Fruit fly (Drosophila melanogaster) whole organism, embryonic: Measurements from ENCODE around the gene rhea.

Experiments
- Abd-B ChIP-seq: fragments of 200-800 bp; sonication (Bioruptor generic); optimal IDR thresholded peaks from 2 replicates; lab custom pipeline; 2018; ENCODE audit warnings: missing biosample characterization, mild to moderate bottlenecking, missing genetic modification characterization, moderate library complexity
- CG10431 ChIP-seq: fragments of 200-800 bp; sonication (Bioruptor generic); optimal IDR thresholded peaks from 3 replicates; lab custom pipeline; 2018; ENCODE audit warnings: missing biosample characterization, mild to moderate bottlenecking, missing genetic modification characterization
- CG10565 ChIP-seq: fragments of 200-800 bp; sonication (Bioruptor generic); optimal IDR thresholded peaks from 3 replicates; lab custom pipeline; 2016; ENCODE audit warnings: missing biosample characterization, mild to moderate bottlenecking, missing genetic modification characterization
- CG12071 ChIP-seq: fragments of 200-800 bp; sonication (Bioruptor generic); optimal IDR thresholded peaks from 3 replicates; lab custom pipeline; 2018; ENCODE audit warnings: missing biosample characterization, mild to moderate bottlenecking, missing genetic modification characterization
- CG13775 ChIP-seq: fragments of 200-800 bp; sonication (Bioruptor generic); optimal IDR thresholded peaks from 3 replicates; lab custom pipeline; 2017; ENCODE audit warnings: missing biosample characterization, mild to moderate bottlenecking, missing genetic modification characterization
- CG13894 ChIP-seq: fragments of 200-800 bp; sonication (Bioruptor generic); optimal IDR thresholded peaks from 3 replicates; lab custom pipeline; 2018; ENCODE audit warnings: missing biosample characterization, mild to moderate bottlenecking, missing genetic modification characterization, moderate library complexity
- CG14014 ChIP-seq: fragments of 200-800 bp; sonication (Bioruptor generic); IDR thresholded peaks from 2 replicates; pipeline ENCODE4 v1.3.6; 2022; ENCODE audit warnings: missing biosample characterization, missing genetic modification characterization
- CG15269 ChIP-seq: fragments of 200-800 bp; sonication (Bioruptor generic); optimal IDR thresholded peaks from 2 replicates; lab custom pipeline; 2018; ENCODE audit warnings: missing biosample characterization, mild to moderate bottlenecking, missing genetic modification characterization, moderate library complexity
- CG16863 ChIP-seq: fragments of 200-800 bp; sonication (Bioruptor generic); optimal IDR thresholded peaks from 3 replicates; lab custom pipeline; 2016; ENCODE audit warnings: missing biosample characterization, missing genetic modification characterization
- CG17802 ChIP-seq: fragments of 200-800 bp; sonication (Bioruptor generic); optimal IDR thresholded peaks from 2 replicates; lab custom pipeline; 2018; ENCODE audit warnings: missing biosample characterization, mild to moderate bottlenecking, missing genetic modification characterization, moderate library complexity
- CG18262 ChIP-seq: fragments of 200-800 bp; optimal IDR thresholded peaks from 3 replicates; lab custom pipeline; 2019; ENCODE audit warnings: missing biosample characterization, mild to moderate bottlenecking, missing genetic modification characterization, moderate library complexity
- CG2875 ChIP-seq: fragments of 200-800 bp; sonication (Bioruptor generic); optimal IDR thresholded peaks from 2 replicates; lab custom pipeline; 2017; ENCODE audit warnings: missing biosample characterization, mild to moderate bottlenecking, missing genetic modification characterization, missing genetic modification reagents
- CG31365 ChIP-seq: fragments of 200-800 bp; sonication (Bioruptor generic); optimal IDR thresholded peaks from 2 replicates; lab custom pipeline; 2018; ENCODE audit warnings: missing biosample characterization, mild to moderate bottlenecking, missing genetic modification characterization
- CG31388 ChIP-seq: fragments of 200-800 bp; sonication (Bioruptor generic); optimal IDR thresholded peaks from 2 replicates; lab custom pipeline; 2016; ENCODE audit warnings: missing biosample characterization, missing genetic modification characterization
- CG4617 ChIP-seq: fragments of 200-800 bp; sonication (Bioruptor generic); optimal IDR thresholded peaks from 3 replicates; lab custom pipeline; 2016; ENCODE audit warnings: missing biosample characterization, missing genetic modification characterization, borderline replicate concordance
- CG7745 ChIP-seq: fragments of 200-800 bp; sonication (Bioruptor generic); optimal IDR thresholded peaks from 2 replicates; lab custom pipeline; 2018; ENCODE audit warnings: missing biosample characterization, mild to moderate bottlenecking, missing genetic modification characterization, moderate library complexity
- CG7987 ChIP-seq: fragments of 200-800 bp; sonication (Bioruptor generic); optimal IDR thresholded peaks from 2 replicates; lab custom pipeline; 2018; ENCODE audit warnings: missing biosample characterization, mild to moderate bottlenecking, missing genetic modification characterization, moderate library complexity
- CG9876 ChIP-seq: fragments of 200-800 bp; sonication (Bioruptor generic); optimal IDR thresholded peaks from 2 replicates; lab custom pipeline; 2016; ENCODE audit warnings: missing biosample characterization, missing genetic modification characterization
- Dip2 ChIP-seq: fragments of 200-800 bp; sonication (Bioruptor generic); IDR thresholded peaks from 2 replicates; pipeline ENCODE4 v1.3.6; 2022; ENCODE audit warnings: missing biosample characterization, missing genetic modification characterization
- HHEX ChIP-seq: fragments of 200-800 bp; sonication (Bioruptor generic); optimal IDR thresholded peaks from 3 replicates; lab custom pipeline; 2017; ENCODE audit warnings: missing biosample characterization, mild to moderate bottlenecking, missing genetic modification characterization, missing genetic modification reagents
- Hand ChIP-seq: fragments of 200-800 bp; sonication (Bioruptor generic); optimal IDR thresholded peaks from 2 replicates; lab custom pipeline; 2017; ENCODE audit warnings: mild to moderate bottlenecking, missing biosample characterization, missing genetic modification reagents, missing genetic modification characterization
- Hmr ChIP-seq: fragments of 200-800 bp; sonication (Bioruptor generic); optimal IDR thresholded peaks from 3 replicates; lab custom pipeline; 2017; ENCODE audit warnings: mild to moderate bottlenecking, missing biosample characterization, missing genetic modification reagents, missing genetic modification characterization
- Hr78 ChIP-seq, 2 experiments: fragments of 200-800 bp in 1 of 2; fragments of >200 bp in 1 of 2; sonication (Bioruptor generic) in 1 of 2; optimal IDR thresholded peaks; 2 replicates each; lab custom pipeline; 2017 to 2019; ENCODE audit warnings: missing biosample characterization in 2 of 2, missing genetic modification characterization in 2 of 2, mild to moderate bottlenecking in 1 of 2, moderate library complexity in 1 of 2
- MESR4 ChIP-seq: fragments of 200-800 bp; sonication (Bioruptor generic); optimal IDR thresholded peaks from 2 replicates; lab custom pipeline; 2018; ENCODE audit warnings: missing biosample characterization, mild to moderate bottlenecking, missing genetic modification characterization, moderate library complexity
- Mrtf ChIP-seq: fragments of 200-800 bp; sonication (Bioruptor generic); IDR thresholded peaks from 3 replicates; pipeline ENCODE4 v1.3.6; 2022; ENCODE audit warnings: missing biosample characterization, missing genetic modification characterization
- Trl ChIP-seq, 3 experiments: fragments of >200 bp in 2 of 3; fragments of 200-800 bp in 1 of 3; sonication (Bioruptor generic) in 1 of 3; optimal IDR thresholded peaks; 2 replicates in 1 of 3; 3 replicates in 2 of 3; lab custom pipeline; 2016 to 2017; ENCODE audit warnings: missing biosample characterization in 1 of 3, missing genetic modification characterization in 1 of 3
- Vsx1 ChIP-seq: fragments of 200-800 bp; sonication (Bioruptor generic); optimal IDR thresholded peaks from 2 replicates; lab custom pipeline; 2017; ENCODE audit warnings: missing biosample characterization, mild to moderate bottlenecking, missing genetic modification characterization, missing genetic modification reagents
- ara ChIP-seq: fragments of 200-800 bp; sonication (Bioruptor generic); IDR thresholded peaks from 2 replicates; pipeline ENCODE4 v1.3.6; 2022; ENCODE audit warnings: missing biosample characterization, missing genetic modification characterization
- ase ChIP-seq: fragments of 200-800 bp; sonication (Bioruptor generic); IDR thresholded peaks from 3 replicates; pipeline ENCODE4 v1.3.6; 2022; ENCODE audit warnings: missing biosample characterization, missing genetic modification characterization
- ash1 ChIP-seq: fragments of 200-800 bp; sonication (Bioruptor generic); optimal IDR thresholded peaks from 2 replicates; lab custom pipeline; 2018; ENCODE audit warnings: missing biosample characterization, mild to moderate bottlenecking, missing genetic modification characterization
- ato ChIP-seq: fragments of 200-800 bp; sonication (Bioruptor generic); IDR thresholded peaks from 2 replicates; pipeline ENCODE4 v1.3.6; 2022; ENCODE audit warnings: missing biosample characterization, missing genetic modification characterization; ENCODE audit not compliant: partially characterized antibody
- chm ChIP-seq: fragments of 200-800 bp; sonication (Bioruptor generic); IDR thresholded peaks from 2 replicates; pipeline ENCODE4 v1.3.6; 2022; ENCODE audit warnings: missing biosample characterization, missing genetic modification characterization
- danr ChIP-seq: fragments of 200-800 bp; sonication (Bioruptor generic); IDR thresholded peaks from 2 replicates; pipeline ENCODE4 v1.3.6; 2022; ENCODE audit warnings: missing biosample characterization, missing genetic modification characterization
- dati ChIP-seq: fragments of 200-800 bp; sonication (Bioruptor generic); IDR thresholded peaks from 2 replicates; pipeline ENCODE4 v1.3.6; 2022; ENCODE audit warnings: missing biosample characterization, missing genetic modification characterization
- dmrt99B ChIP-seq: fragments of 200-800 bp; sonication (Bioruptor generic); optimal IDR thresholded peaks from 2 replicates; lab custom pipeline; 2018; ENCODE audit warnings: missing biosample characterization, mild to moderate bottlenecking, missing genetic modification characterization, moderate library complexity
- ems ChIP-seq: fragments of 200-800 bp; sonication (Bioruptor generic); optimal IDR thresholded peaks from 3 replicates; lab custom pipeline; 2016; ENCODE audit warnings: missing biosample characterization, missing genetic modification characterization
- ftz-f1 ChIP-seq: fragments of 200-800 bp; sonication (Bioruptor generic); optimal IDR thresholded peaks from 2 replicates; lab custom pipeline; 2016; ENCODE audit warnings: missing biosample characterization, missing genetic modification characterization
- gt ChIP-seq: fragments of 200-800 bp; sonication (Bioruptor generic); IDR thresholded peaks from 2 replicates; pipeline ENCODE4 v1.3.6; 2022; ENCODE audit warnings: missing biosample characterization, missing genetic modification characterization
- nau ChIP-seq: fragments of 200-800 bp; sonication (Bioruptor generic); optimal IDR thresholded peaks from 3 replicates; lab custom pipeline; 2017; ENCODE audit warnings: missing biosample characterization, mild to moderate bottlenecking, missing genetic modification characterization, missing genetic modification reagents
- onecut ChIP-seq: fragments of 200-800 bp; sonication (Bioruptor generic); IDR thresholded peaks from 2 replicates; pipeline ENCODE4 v1.3.6; 2022; ENCODE audit warnings: missing biosample characterization, missing genetic modification characterization
- p53 ChIP-seq: fragments of 200-800 bp; sonication (Bioruptor generic); optimal IDR thresholded peaks from 2 replicates; lab custom pipeline; 2016; ENCODE audit warnings: missing biosample characterization, missing genetic modification characterization
- pum ChIP-seq: fragments of 200-800 bp; sonication (Bioruptor generic); optimal IDR thresholded peaks from 2 replicates; lab custom pipeline; 2016; ENCODE audit warnings: missing biosample characterization, missing genetic modification characterization
- row ChIP-seq: fragments of 200-800 bp; sonication (Bioruptor generic); IDR thresholded peaks from 3 replicates; pipeline ENCODE4 v1.3.6; 2022; ENCODE audit warnings: missing biosample characterization, missing genetic modification characterization
- scrt ChIP-seq: fragments of 200-800 bp; sonication (Bioruptor generic); optimal IDR thresholded peaks from 2 replicates; lab custom pipeline; 2018; ENCODE audit warnings: missing biosample characterization, mild to moderate bottlenecking, missing genetic modification characterization, moderate library complexity
- stc ChIP-seq: fragments of 200-800 bp; sonication (Bioruptor generic); IDR thresholded peaks from 2 replicates; pipeline ENCODE4 v1.3.6; 2022; ENCODE audit warnings: missing biosample characterization, missing genetic modification characterization
- tin ChIP-seq: fragments of 200-800 bp; sonication (Bioruptor generic); optimal IDR thresholded peaks from 3 replicates; lab custom pipeline; 2016; ENCODE audit warnings: missing biosample characterization, missing genetic modification characterization
- tio ChIP-seq: fragments of 200-800 bp; sonication (Bioruptor generic); optimal IDR thresholded peaks from 2 replicates; lab custom pipeline; 2017; ENCODE audit warnings: missing biosample characterization, missing genetic modification characterization, inconsistent platforms
- tll ChIP-seq, 2 experiments: fragments of 200-800 bp in 1 of 2; fragments of >200 bp in 1 of 2; sonication (Bioruptor generic) in 1 of 2; optimal IDR thresholded peaks; 2 replicates each; lab custom pipeline; 2017 to 2019; ENCODE audit warnings: missing biosample characterization in 2 of 2, missing genetic modification characterization in 2 of 2, mild to moderate bottlenecking in 1 of 2, moderate library complexity in 1 of 2
- trem ChIP-seq: fragments of 200-800 bp; optimal IDR thresholded peaks from 3 replicates; lab custom pipeline; 2019; ENCODE audit warnings: missing biosample characterization, mild to moderate bottlenecking, missing genetic modification characterization, moderate library complexity
- unc-4 ChIP-seq: fragments of 200-800 bp; sonication (Bioruptor generic); IDR thresholded peaks from 2 replicates; pipeline ENCODE4 v1.3.6; 2022; ENCODE audit warnings: missing biosample characterization, missing genetic modification characterization; ENCODE audit not compliant: partially characterized antibody

Gene rhea

DNA sequence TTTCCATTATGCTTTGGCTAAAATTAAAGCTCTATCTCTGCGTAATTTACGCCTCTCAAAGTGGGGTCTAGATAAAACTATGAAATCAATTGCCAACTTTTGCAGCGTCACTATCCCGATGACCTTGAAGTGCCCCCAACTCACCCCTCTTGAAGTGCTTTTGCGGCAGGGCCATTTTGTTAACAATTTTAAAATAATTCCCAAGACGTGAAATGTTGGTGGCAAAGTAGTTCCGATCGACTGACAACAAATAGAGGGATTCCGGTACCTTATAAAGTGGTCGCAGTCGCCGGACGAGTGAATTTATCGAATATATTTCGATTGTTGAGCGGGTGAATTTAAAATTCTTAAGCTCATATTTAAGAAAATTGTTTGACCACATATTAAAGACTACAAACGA, 21.5 kb upstream of the rhea start, which contains the start of gene GstO2 (continued):
- no peak for TF ChIP-seq CG18262 (tag; lab: Kevin White, UChicago)
- no peak for TF ChIP-seq p53 (GFP tag; lab: Kevin White, UChicago)
- no peak for TF ChIP-seq ato
- no peak for TF ChIP-seq pum (GFP tag; lab: Kevin White, UChicago)
- no peak for TF ChIP-seq CG31365 (tag; lab: Kevin White, UChicago)
- no peak for TF ChIP-seq stc
- no peak for TF ChIP-seq gt
- no peak for TF ChIP-seq Trl (optimal IDR thresholded peaks at IDR 0.05; lab: Kevin White, UChicago)
- TF ChIP-seq Trl (GFP tag; optimal IDR thresholded peaks at IDR 0.05; lab: Kevin White, UChicago) = no peak
- TF ChIP-seq CG16863 = no peak
- TF ChIP-seq dati (GFP tag; lab: Robert Waterston, UW) = no peak
- TF ChIP-seq ems = no peak
- no peak for TF ChIP-seq tio (GFP tag; lab: Kevin White, UChicago)
- peak; percentile 51 for TF ChIP-seq ftz-f1 (GFP tag; lab: Kevin White, UChicago)
- TF ChIP-seq Mrtf (GFP tag; lab: Robert Waterston, UW) = no peak
- TF ChIP-seq CG10431 (GFP tag; lab: Kevin White, UChicago) = peak; percentile 94
- no peak for TF ChIP-seq scrt (GFP tag; lab: Kevin White, UChicago)
- no peak for TF ChIP-seq Hand (GFP tag; lab: Kevin White, UChicago)
- TF ChIP-seq CG17802 (tag; lab: Kevin White, UChicago) = no peak
- peak; percentile 51 for TF ChIP-seq unc-4 (GFP tag; lab: Robert Waterston, UW)
- TF ChIP-seq chm (GFP tag; lab: Robert Waterston, UW) = no peak
- TF ChIP-seq CG2875 (GFP tag; lab: Kevin White, UChicago) = no peak
- TF ChIP-seq tin (GFP tag; lab: Kevin White, UChicago) = no peak
- TF ChIP-seq trem (tag; lab: Kevin White, UChicago) = peak; percentile 33
- TF ChIP-seq dmrt99B (tag; lab: Kevin White, UChicago) = no peak
- TF ChIP-seq CG31388 = no peak
- peak; percentile 64 for TF ChIP-seq MESR4 (GFP tag; lab: Kevin White, UChicago)
- TF ChIP-seq Vsx1 (GFP tag; lab: Kevin White, UChicago) = no peak
- no peak for TF ChIP-seq CG7987
- no peak for TF ChIP-seq tll (GFP tag; optimal IDR thresholded peaks at IDR 0.05; lab: Kevin White, UChicago)
- no peak for TF ChIP-seq Hmr
- no peak for TF ChIP-seq onecut (GFP tag; lab: Robert Waterston, UW)
- TF ChIP-seq danr (GFP tag; lab: Robert Waterston, UW) = no peak
- TF ChIP-seq HHEX (GFP tag; lab: Kevin White, UChicago) = no peak
- no peak for TF ChIP-seq CG13775 (GFP tag; lab: Kevin White, UChicago)
- TF ChIP-seq nau (GFP tag; lab: Kevin White, UChicago) = no peak
- TF ChIP-seq Dip2 (GFP tag; lab: Robert Waterston, UW) = no peak
- TF ChIP-seq CG10565 (GFP tag; lab: Kevin White, UChicago) = no peak
- peak; percentile 9 for TF ChIP-seq CG13894 (tag; lab: Kevin White, UChicago)
- TF ChIP-seq ara (GFP tag; lab: Robert Waterston, UW) = no peak
- no peak for TF ChIP-seq Abd-B
- TF ChIP-seq ase (GFP tag; lab: Robert Waterston, UW) = no peak
- TF ChIP-seq CG7745 (tag; lab: Kevin White, UChicago) = no peak
- TF ChIP-seq CG4617 = peak; percentile 13
- TF ChIP-seq ash1 = no peak
- no peak for TF ChIP-seq CG9876 (GFP tag; lab: Kevin White, UChicago)
- TF ChIP-seq CG12071 (GFP tag; lab: Kevin White, UChicago) = no peak
- no peak for TF ChIP-seq CG15269 (tag; lab: Kevin White, UChicago)
- no peak for TF ChIP-seq Hr78 (GFP tag; optimal IDR thresholded peaks at IDR 0.05; lab: Kevin White, UChicago)
- TF ChIP-seq row (GFP tag; lab: Robert Waterston, UW) = peak; percentile 18; the same call in 1 of the 3 replicates
- TF ChIP-seq CG14014 (GFP tag; lab: Robert Waterston, UW) = no peak
